Worm (Caenorhabditis elegans) whole organism, midembryonic: ENCODE results near the gene unc-25.

Experiments
- T22C8.4 ChIP-seq: fragments of 200-800 bp; sonication (Bioruptor generic); IDR thresholded peaks from 2 replicates; pipeline ENCODE4 v1.3.6; 2022; ENCODE audit warnings: missing genetic modification characterization, missing compliant biosample characterization
- cog-1 ChIP-seq: sonication (generic microtip); optimal IDR thresholded peaks from 2 replicates; lab custom pipeline; 2016; ENCODE audit warnings: missing genetic modification characterization, missing compliant biosample characterization
- flt-1 ChIP-seq: fragments of 200-800 bp; sonication (Bioruptor generic); IDR thresholded peaks from 2 replicates; pipeline ENCODE4 v1.3.6; 2022; ENCODE audit warnings: missing genetic modification characterization, missing compliant biosample characterization
- klf-2 ChIP-seq: fragments of 200-800 bp; sonication (Bioruptor generic); conservative IDR thresholded peaks from 2 replicates; pipeline ENCODE4 v1.3.6; 2022; ENCODE audit warnings: missing genetic modification reagents, missing genetic modification characterization, missing compliant biosample characterization
- ref-1 ChIP-seq: fragments of 200-800 bp; sonication (Bioruptor generic); conservative IDR thresholded peaks from 2 replicates; pipeline ENCODE4 v1.3.6; 2022; ENCODE audit warnings: missing genetic modification reagents, missing genetic modification characterization, missing compliant biosample characterization
- tab-1 ChIP-seq: fragments of 200-800 bp; sonication (Bioruptor generic); IDR thresholded peaks from 2 replicates; pipeline ENCODE4 v1.3.6; 2022; ENCODE audit warnings: missing genetic modification characterization, missing compliant biosample characterization
- ztf-23 ChIP-seq: fragments of 200-800 bp; sonication (Bioruptor generic); IDR thresholded peaks from 2 replicates; pipeline ENCODE4 v1.3.6; 2022; ENCODE audit warnings: missing genetic modification reagents, missing genetic modification characterization, missing compliant biosample characterization
- ztf-29 ChIP-seq: fragments of 200-800 bp; sonication (Bioruptor generic); IDR thresholded peaks from 2 replicates; pipeline ENCODE4 v1.3.6; 2022; ENCODE audit warnings: missing genetic modification reagents, missing genetic modification characterization, missing compliant biosample characterization

- TF ChIP-seq flt-1 (no peak), cog-1 (tag; lab: Kevin White, UChicago) (no peak), ztf-23 (GFP tag; lab: Robert Waterston, UW) (no peak), tab-1 (no peak), klf-2 (GFP tag; lab: Robert Waterston, UW) (no peak), T22C8.4 (GFP tag; lab: Robert Waterston, UW) (no peak), ref-1 (GFP tag; lab: Robert Waterston, UW) (no peak), ztf-29 (GFP tag; lab: Robert Waterston, UW) (no peak)
Observed at ce11 chrIII:12892767-12893166, 49.7 kb upstream of the unc-25 start.
